ENCODE assay signal across 1 fruit fly cellular context in genomic region chrX:6997653-6998491, dm6.
TF ChIP-seq lines count a peak whose summit lies in the region.

No protein-coding gene starts in this region.

TF ChIP-seq in whole organism, embryonic, 481 proteins besides CTCF, POLR2A, EP300 and RAD21 (continued from another document and continues in another):
- peak; percentile 54 for TF ChIP-seq CG9437 (GFP tag; optimal IDR thresholded peaks at IDR 0.05; lab: Kevin White, UChicago)
- no peak for TF ChIP-seq Dip2 (GFP tag; IDR thresholded peaks at IDR 0.05; lab: Robert Waterston, UW)
- TF ChIP-seq exex (tag; optimal IDR thresholded peaks at IDR 0.05; lab: Kevin White, UChicago): no peak
- TF ChIP-seq Antp (GFP tag; optimal IDR thresholded peaks at IDR 0.05; lab: Kevin White, UChicago): no peak
- peak; percentile 5 for TF ChIP-seq CG15479 (GFP tag; optimal IDR thresholded peaks at IDR 0.05; lab: Kevin White, UChicago)
- peak; percentile 12 for TF ChIP-seq D19A (tag; optimal IDR thresholded peaks at IDR 0.05; lab: Kevin White, UChicago)
- TF ChIP-seq Mrtf (GFP tag; IDR thresholded peaks at IDR 0.05; lab: Robert Waterston, UW): no peak
- TF ChIP-seq corto (GFP tag; optimal IDR thresholded peaks at IDR 0.05; lab: Kevin White, UChicago): peak; percentile 39
- no peak for TF ChIP-seq Bteb2 (GFP tag; optimal IDR thresholded peaks at IDR 0.05; lab: Kevin White, UChicago)
- TF ChIP-seq Hand (GFP tag; optimal IDR thresholded peaks at IDR 0.05; lab: Kevin White, UChicago): no peak
- TF ChIP-seq CG18262 (tag; optimal IDR thresholded peaks at IDR 0.05; lab: Kevin White, UChicago): peak; percentile 77
- peak; percentile 2 for TF ChIP-seq CG12104 (GFP tag; optimal IDR thresholded peaks at IDR 0.05; lab: Kevin White, UChicago)
- TF ChIP-seq row (GFP tag; IDR thresholded peaks at IDR 0.05; lab: Robert Waterston, UW): peak; percentile 40; the same call in 2 of the 3 replicates
- TF ChIP-seq dan (GFP tag; IDR thresholded peaks at IDR 0.05; lab: Robert Waterston, UW): no peak
- no peak for TF ChIP-seq Nf-YB (GFP tag; optimal IDR thresholded peaks at IDR 0.05; lab: Kevin White, UChicago)
- TF ChIP-seq CG14710 (tag; optimal IDR thresholded peaks at IDR 0.05; lab: Kevin White, UChicago): peak; percentile 40
- TF ChIP-seq Hsf (GFP tag; optimal IDR thresholded peaks at IDR 0.05; lab: Kevin White, UChicago): no peak
- peak; percentile 56 for TF ChIP-seq CoRest (tag; optimal IDR thresholded peaks at IDR 0.05; lab: Kevin White, UChicago)
- TF ChIP-seq NK7.1 (GFP tag; optimal IDR thresholded peaks at IDR 0.05; lab: Kevin White, UChicago): no peak
- TF ChIP-seq CG9727 (GFP tag; optimal IDR thresholded peaks at IDR 0.05; lab: Kevin White, UChicago): no peak
- no peak for TF ChIP-seq D19B (GFP tag; optimal IDR thresholded peaks at IDR 0.05; lab: Kevin White, UChicago)
- no peak for TF ChIP-seq CG6175 (GFP tag; IDR thresholded peaks at IDR 0.05; lab: Robert Waterston, UW)
- no peak for TF ChIP-seq Six4 (GFP tag; optimal IDR thresholded peaks at IDR 0.05; lab: Kevin White, UChicago)
- peak; percentile 41 to 55 for TF ChIP-seq bsh (GFP tag; optimal IDR thresholded peaks at IDR 0.05; lab: Kevin White, UChicago)
- TF ChIP-seq Jarid2 (GFP tag; optimal IDR thresholded peaks at IDR 0.05; lab: Kevin White, UChicago): no peak
- TF ChIP-seq NfI (GFP tag; optimal IDR thresholded peaks at IDR 0.05; lab: Kevin White, UChicago): no peak
- TF ChIP-seq tx (GFP tag; optimal IDR thresholded peaks at IDR 0.05; lab: Kevin White, UChicago): no peak
- TF ChIP-seq CG6272 (GFP tag; IDR thresholded peaks at IDR 0.05; lab: Robert Waterston, UW): no peak
- TF ChIP-seq CG12744 (GFP tag; optimal IDR thresholded peaks at IDR 0.05; lab: Kevin White, UChicago): no peak
- no peak for TF ChIP-seq CG6654 (GFP tag; optimal IDR thresholded peaks at IDR 0.05; lab: Kevin White, UChicago)
- TF ChIP-seq kay (GFP tag; optimal IDR thresholded peaks at IDR 0.05; lab: Kevin White, UChicago): no peak
- TF ChIP-seq CG6683 (GFP tag; optimal IDR thresholded peaks at IDR 0.05; lab: Kevin White, UChicago): no peak
- no peak for TF ChIP-seq insv (GFP tag; optimal IDR thresholded peaks at IDR 0.05; lab: Kevin White, UChicago)
- TF ChIP-seq YL-1 (GFP tag; optimal IDR thresholded peaks at IDR 0.05; lab: Kevin White, UChicago): no peak
- TF ChIP-seq bbx (GFP tag; IDR thresholded peaks at IDR 0.05; lab: Robert Waterston, UW; ENCODE audit: partially characterized antibody): no peak
- no peak for TF ChIP-seq Opbp (GFP tag; IDR thresholded peaks at IDR 0.05; lab: Robert Waterston, UW; ENCODE audit: partially characterized antibody)
- no peak for TF ChIP-seq CG10366 (GFP tag; IDR thresholded peaks at IDR 0.05; lab: Robert Waterston, UW)
- TF ChIP-seq CG4424 (GFP tag; optimal IDR thresholded peaks at IDR 0.05; lab: Kevin White, UChicago): peak; percentile 47
- no peak for TF ChIP-seq usp (GFP tag; optimal IDR thresholded peaks at IDR 0.05; lab: Kevin White, UChicago)
- TF ChIP-seq CG18011 (GFP tag; optimal IDR thresholded peaks at IDR 0.05; lab: Kevin White, UChicago): no peak
- peak; percentile 10 for TF ChIP-seq grau (tag; optimal IDR thresholded peaks at IDR 0.05; lab: Kevin White, UChicago)
- TF ChIP-seq CG8765 (GFP tag; IDR thresholded peaks at IDR 0.05; lab: Robert Waterston, UW): no peak
- no peak for TF ChIP-seq ftz-f1 (GFP tag; optimal IDR thresholded peaks at IDR 0.05; lab: Kevin White, UChicago)
- TF ChIP-seq nerfin-2 (GFP tag; IDR thresholded peaks at IDR 0.05; lab: Robert Waterston, UW; ENCODE audit: partially characterized antibody): no peak
- TF ChIP-seq br (optimal IDR thresholded peaks at IDR 0.05; lab: Kevin White, UChicago): no peak
- TF ChIP-seq HLH3B (GFP tag; IDR thresholded peaks at IDR 0.05; lab: Robert Waterston, UW): peak; percentile 33; the same call in 1 of the 2 replicates
- TF ChIP-seq Neu2 (GFP tag; optimal IDR thresholded peaks at IDR 0.05; lab: Kevin White, UChicago; ENCODE audit: borderline replicate concordance): no peak
- no peak for TF ChIP-seq sug (tag; optimal IDR thresholded peaks at IDR 0.05; lab: Kevin White, UChicago)
- no peak for TF ChIP-seq hbn (GFP tag; IDR thresholded peaks at IDR 0.05; lab: Robert Waterston, UW; ENCODE audit: partially characterized antibody)
- peak; percentile 1 for TF ChIP-seq ind (GFP tag; optimal IDR thresholded peaks at IDR 0.05; lab: Kevin White, UChicago)
- TF ChIP-seq CG6813 (GFP tag; optimal IDR thresholded peaks at IDR 0.05; lab: Kevin White, UChicago): no peak
- peak; percentile 14 for TF ChIP-seq CG8388 (GFP tag; optimal IDR thresholded peaks at IDR 0.05; lab: Kevin White, UChicago)
- no peak for TF ChIP-seq kah (GFP tag; optimal IDR thresholded peaks at IDR 0.05; lab: Kevin White, UChicago)
- TF ChIP-seq tna (GFP tag; IDR thresholded peaks at IDR 0.05; lab: Robert Waterston, UW; ENCODE audit: partially characterized antibody): no peak
- TF ChIP-seq vfl (GFP tag; optimal IDR thresholded peaks at IDR 0.05; lab: Kevin White, UChicago): no peak
- TF ChIP-seq CG34376 (GFP tag; optimal IDR thresholded peaks at IDR 0.05; lab: Kevin White, UChicago): no peak
- TF ChIP-seq CG11696 (GFP tag; IDR thresholded peaks at IDR 0.05; lab: Robert Waterston, UW): no peak
- TF ChIP-seq grn (GFP tag; optimal IDR thresholded peaks at IDR 0.05; lab: Kevin White, UChicago): no peak
- TF ChIP-seq H15 (GFP tag; IDR thresholded peaks at IDR 0.05; lab: Robert Waterston, UW): no peak
- no peak for TF ChIP-seq crc (GFP tag; optimal IDR thresholded peaks at IDR 0.05; lab: Kevin White, UChicago)
- no peak for TF ChIP-seq CG1647 (GFP tag; optimal IDR thresholded peaks at IDR 0.05; lab: Kevin White, UChicago)
- no peak for TF ChIP-seq croc (GFP tag; conservative IDR thresholded peaks at IDR 0.05; lab: Robert Waterston, UW)
- no peak for TF ChIP-seq CG13287 (GFP tag; IDR thresholded peaks at IDR 0.05; lab: Robert Waterston, UW; ENCODE audit: partially characterized antibody)
- TF ChIP-seq CG4730 (GFP tag; IDR thresholded peaks at IDR 0.05; lab: Robert Waterston, UW): no peak
- peak; percentile 31 for TF ChIP-seq CG16863 (GFP tag; optimal IDR thresholded peaks at IDR 0.05; lab: Kevin White, UChicago)
- TF ChIP-seq slp2 (GFP tag; optimal IDR thresholded peaks at IDR 0.05; lab: Kevin White, UChicago): no peak
- no peak for TF ChIP-seq tup (GFP tag; optimal IDR thresholded peaks at IDR 0.05; lab: Kevin White, UChicago)
- TF ChIP-seq CG12391 (tag; optimal IDR thresholded peaks at IDR 0.05; lab: Kevin White, UChicago): peak; percentile 54
- TF ChIP-seq CG7786 (GFP tag; optimal IDR thresholded peaks at IDR 0.05; lab: Kevin White, UChicago): no peak
- peak; percentile 58 for TF ChIP-seq zen (tag; optimal IDR thresholded peaks at IDR 0.05; lab: Kevin White, UChicago)
- no peak for TF ChIP-seq CG3065 (GFP tag; optimal IDR thresholded peaks at IDR 0.05; lab: Kevin White, UChicago)
- TF ChIP-seq unc-4 (GFP tag; IDR thresholded peaks at IDR 0.05; lab: Robert Waterston, UW; ENCODE audit: partially characterized antibody): no peak
- peak in 1 of 2 experiments; percentile 74 for TF ChIP-seq eve (GFP tag; optimal IDR thresholded peaks at IDR 0.05; lab: Kevin White, UChicago)
- no peak for TF ChIP-seq Side (GFP tag; optimal IDR thresholded peaks at IDR 0.05; lab: Kevin White, UChicago)
- TF ChIP-seq Gsc (GFP tag; IDR thresholded peaks at IDR 0.05; lab: Robert Waterston, UW): no peak
- no peak for TF ChIP-seq CG7271 (tag; optimal IDR thresholded peaks at IDR 0.05; lab: Kevin White, UChicago)
- no peak for TF ChIP-seq CG7745 (tag; optimal IDR thresholded peaks at IDR 0.05; lab: Kevin White, UChicago)
- no peak for TF ChIP-seq jigr1 (GFP tag; IDR thresholded peaks at IDR 0.05; lab: Robert Waterston, UW)
- no peak for TF ChIP-seq CG15011 (GFP tag; optimal IDR thresholded peaks at IDR 0.05; lab: Kevin White, UChicago)
- TF ChIP-seq caup (GFP tag; optimal IDR thresholded peaks at IDR 0.05; lab: Kevin White, UChicago; ENCODE audit: severe bottlenecking): no peak
- TF ChIP-seq Pdp1 (GFP tag; optimal IDR thresholded peaks at IDR 0.05; lab: Kevin White, UChicago): no peak
- TF ChIP-seq CG32772 (GFP tag; IDR thresholded peaks at IDR 0.05; lab: Robert Waterston, UW): no peak
- no peak for TF ChIP-seq pita (GFP tag; optimal IDR thresholded peaks at IDR 0.05; lab: Kevin White, UChicago)
- TF ChIP-seq wdn (GFP tag; IDR thresholded peaks at IDR 0.05; lab: Robert Waterston, UW): no peak
- no peak for TF ChIP-seq Chrac-16 (GFP tag; optimal IDR thresholded peaks at IDR 0.05; lab: Kevin White, UChicago)
- peak; percentile 49 for TF ChIP-seq CG10979 (tag; optimal IDR thresholded peaks at IDR 0.05; lab: Kevin White, UChicago)
- TF ChIP-seq emc (GFP tag; optimal IDR thresholded peaks at IDR 0.05; lab: Kevin White, UChicago): no peak
- TF ChIP-seq tgo (GFP tag; IDR thresholded peaks at IDR 0.05; lab: Robert Waterston, UW): no peak
- peak; percentile 30 for TF ChIP-seq Sry-β (GFP tag; optimal IDR thresholded peaks at IDR 0.05; lab: Kevin White, UChicago)
- TF ChIP-seq CG30431 (GFP tag; optimal IDR thresholded peaks at IDR 0.05; lab: Kevin White, UChicago): peak; percentile 6
- TF ChIP-seq CG30020 (tag; optimal IDR thresholded peaks at IDR 0.05; lab: Kevin White, UChicago): no peak
- peak; percentile 47 for TF ChIP-seq CG2712 (tag; optimal IDR thresholded peaks at IDR 0.05; lab: Kevin White, UChicago)
- no peak for TF ChIP-seq CG3281 (GFP tag; optimal IDR thresholded peaks at IDR 0.05; lab: Kevin White, UChicago)
- no peak for TF ChIP-seq Sry-δ (GFP tag; optimal IDR thresholded peaks at IDR 0.05; lab: Kevin White, UChicago)
- no peak for TF ChIP-seq CG5953 (GFP tag; IDR thresholded peaks at IDR 0.05; lab: Robert Waterston, UW)
- TF ChIP-seq CG1529 (GFP tag; optimal IDR thresholded peaks at IDR 0.05; lab: Kevin White, UChicago): no peak
- no peak for TF ChIP-seq yki (optimal IDR thresholded peaks at IDR 0.05; lab: Kevin White, UChicago)
- no peak for TF ChIP-seq az2 (GFP tag; optimal IDR thresholded peaks at IDR 0.05; lab: Kevin White, UChicago)
- TF ChIP-seq Hr3 (GFP tag; optimal IDR thresholded peaks at IDR 0.05; lab: Kevin White, UChicago): no peak
- TF ChIP-seq crol (GFP tag; IDR thresholded peaks at IDR 0.05; lab: Robert Waterston, UW): peak; percentile 47
- TF ChIP-seq ash1 (GFP tag; optimal IDR thresholded peaks at IDR 0.05; lab: Kevin White, UChicago): no peak
- TF ChIP-seq Hey (tag; optimal IDR thresholded peaks at IDR 0.05; lab: Kevin White, UChicago): no peak
- peak; percentile 22; the same call in 1 of the 2 replicates for TF ChIP-seq CG17328 (GFP tag; IDR thresholded peaks at IDR 0.05; lab: Robert Waterston, UW)
- TF ChIP-seq Awh (GFP tag; IDR thresholded peaks at IDR 0.05; lab: Robert Waterston, UW): 0 out of 2 replicates have a peak, but pooled peaks have one; percentile 14
- no peak for TF ChIP-seq CG10543 (GFP tag; optimal IDR thresholded peaks at IDR 0.05; lab: Kevin White, UChicago)
- TF ChIP-seq cg (GFP tag; optimal IDR thresholded peaks at IDR 0.05; lab: Kevin White, UChicago): peak; percentile 54
- no peak for TF ChIP-seq E2f1 (GFP tag; IDR thresholded peaks at IDR 0.05; lab: Robert Waterston, UW)
- no peak for TF ChIP-seq CG12155 (GFP tag; optimal IDR thresholded peaks at IDR 0.05; lab: Kevin White, UChicago)
- no peak for TF ChIP-seq ro (GFP tag; IDR thresholded peaks at IDR 0.05; lab: Robert Waterston, UW)
- TF ChIP-seq en (GFP tag; optimal IDR thresholded peaks at IDR 0.05; lab: Kevin White, UChicago): no peak
- TF ChIP-seq CkIIα-i1 (GFP tag; IDR thresholded peaks at IDR 0.05; lab: Robert Waterston, UW): no peak
- no peak for TF ChIP-seq vvl (GFP tag; IDR thresholded peaks at IDR 0.05; lab: Robert Waterston, UW)
- no peak for TF ChIP-seq CG3995 (GFP tag; optimal IDR thresholded peaks at IDR 0.05; lab: Kevin White, UChicago)
- TF ChIP-seq gce (GFP tag; IDR thresholded peaks at IDR 0.05; lab: Robert Waterston, UW): no peak
- TF ChIP-seq Usf (GFP tag; optimal IDR thresholded peaks at IDR 0.05; lab: Kevin White, UChicago): no peak
- TF ChIP-seq CG30403 (GFP tag; optimal IDR thresholded peaks at IDR 0.05; lab: Kevin White, UChicago): peak; percentile 36
- peak; percentile 0 for TF ChIP-seq CG4820 (GFP tag; optimal IDR thresholded peaks at IDR 0.05; lab: Kevin White, UChicago)
- TF ChIP-seq chn (GFP tag; optimal IDR thresholded peaks at IDR 0.05; lab: Kevin White, UChicago): peak; percentile 6
- no peak for TF ChIP-seq CG14965 (GFP tag; optimal IDR thresholded peaks at IDR 0.05; lab: Kevin White, UChicago; ENCODE audit: borderline replicate concordance)
- TF ChIP-seq pho (GFP tag; optimal IDR thresholded peaks at IDR 0.05; lab: Kevin White, UChicago): no peak
- TF ChIP-seq HHEX (GFP tag; optimal IDR thresholded peaks at IDR 0.05; lab: Kevin White, UChicago): no peak
- no peak for TF ChIP-seq E2f2 (GFP tag; IDR thresholded peaks at IDR 0.05; lab: Robert Waterston, UW)
- TF ChIP-seq Kr (GFP tag; optimal IDR thresholded peaks at IDR 0.05; lab: Kevin White, UChicago): peak; percentile 46
- no peak for TF ChIP-seq Fer2 (tag; optimal IDR thresholded peaks at IDR 0.05; lab: Kevin White, UChicago)
- TF ChIP-seq CG8281 (tag; optimal IDR thresholded peaks at IDR 0.05; lab: Kevin White, UChicago): no peak
- no peak for TF ChIP-seq mam (GFP tag; optimal IDR thresholded peaks at IDR 0.05; lab: Kevin White, UChicago)
- TF ChIP-seq nau (GFP tag; optimal IDR thresholded peaks at IDR 0.05; lab: Kevin White, UChicago): no peak
- no peak for TF ChIP-seq Atf6 (GFP tag; IDR thresholded peaks at IDR 0.05; lab: Robert Waterston, UW)
- TF ChIP-seq CG9876 (GFP tag; optimal IDR thresholded peaks at IDR 0.05; lab: Kevin White, UChicago): no peak
- TF ChIP-seq CG9215 (GFP tag; IDR thresholded peaks at IDR 0.05; lab: Robert Waterston, UW): no peak
- TF ChIP-seq CG1024 (GFP tag; IDR thresholded peaks at IDR 0.05; lab: Robert Waterston, UW): no peak
- no peak for TF ChIP-seq h (optimal IDR thresholded peaks at IDR 0.05; lab: Kevin White, UChicago)
- TF ChIP-seq dpn (GFP tag; optimal IDR thresholded peaks at IDR 0.05; lab: Kevin White, UChicago): peak in 1 of 2 experiments; percentile 16
- TF ChIP-seq CG6689 (GFP tag; IDR thresholded peaks at IDR 0.05; lab: Robert Waterston, UW): peak; percentile 37
- peak; percentile 61 for TF ChIP-seq Oli (tag; optimal IDR thresholded peaks at IDR 0.05; lab: Kevin White, UChicago)
- TF ChIP-seq CG18619 (GFP tag; optimal IDR thresholded peaks at IDR 0.05; lab: Kevin White, UChicago): no peak
- TF ChIP-seq ap (GFP tag; IDR thresholded peaks at IDR 0.05; lab: Robert Waterston, UW): no peak
- TF ChIP-seq Stat92E (GFP tag; optimal IDR thresholded peaks at IDR 0.05; lab: Kevin White, UChicago): peak in 1 of 3 experiments; percentile 96
